Worm (Caenorhabditis elegans) whole organism, L4 larva: ENCODE measurements around the gene gpa-7.

ENCODE experiments used
- D1046.2 ChIP-seq: fragments of 200-800 bp; sonication (Bioruptor generic); IDR thresholded peaks from 2 replicates; pipeline ENCODE4 v1.3.6; 2022; ENCODE audit warnings: missing genetic modification characterization, missing compliant biosample characterization
- F37D6.2 ChIP-seq: sonication (generic microtip); optimal IDR thresholded peaks from 2 replicates; lab custom pipeline; 2016; ENCODE audit warnings: mild to moderate bottlenecking, missing genetic modification characterization, missing compliant biosample characterization
- T20F7.1 ChIP-seq: fragments of 200-800 bp; sonication (Bioruptor generic); optimal IDR thresholded peaks from 2 replicates; lab custom pipeline; 2018; ENCODE audit warnings: mild to moderate bottlenecking, missing genetic modification characterization, missing compliant biosample characterization
- ZK337.2 ChIP-seq: fragments of 200-800 bp; sonication (Bioruptor generic); IDR thresholded peaks from 2 replicates; pipeline ENCODE4 v1.3.6; 2022; ENCODE audit warnings: missing genetic modification reagents, missing genetic modification characterization, missing compliant biosample characterization
- ZK546.5 ChIP-seq, 2 experiments: sonication (generic microtip); optimal IDR thresholded peaks; 2 replicates each; lab custom pipeline; 2017; ENCODE audit warnings: missing biosample characterization in 2 of 2, missing genetic modification characterization in 2 of 2
- aha-1 ChIP-seq: fragments of 150-350 bp; peaks from one replicate; lab custom pipeline; 2014; ENCODE audit warnings: missing biosample characterization, missing genetic modification characterization
- ama-1 ChIP-seq: fragments of 150-350 bp; optimal IDR thresholded peaks from 2 replicates; lab custom pipeline; 2014; ENCODE audit warnings: inconsistent platforms, mixed read lengths
- ceh-20 ChIP-seq: fragments of 200-800 bp; sonication (Bioruptor generic); IDR thresholded peaks from 2 replicates; pipeline ENCODE4 v1.3.6; 2022; ENCODE audit warnings: missing genetic modification reagents, missing genetic modification characterization, missing compliant biosample characterization
- ceh-28 ChIP-seq: fragments of 150-350 bp; optimal IDR thresholded peaks from 2 replicates; lab custom pipeline; 2014; ENCODE audit warnings: missing biosample characterization, missing genetic modification reagents, missing genetic modification characterization
- ceh-32 ChIP-seq: sonication (generic microtip); optimal IDR thresholded peaks from 2 replicates; lab custom pipeline; 2016; ENCODE audit warnings: mild to moderate bottlenecking, missing genetic modification characterization, missing compliant biosample characterization; ENCODE audit not compliant: poor library complexity
- ceh-44 ChIP-seq: fragments of 200-800 bp; sonication (Bioruptor generic); IDR thresholded peaks from 2 replicates; pipeline ENCODE4 v1.3.6; 2022; ENCODE audit warnings: missing genetic modification reagents, missing genetic modification characterization, missing compliant biosample characterization
- cey-2 ChIP-seq: sonication (generic microtip); optimal IDR thresholded peaks from 3 replicates; lab custom pipeline; 2017; ENCODE audit warnings: missing genetic modification characterization, mild to moderate bottlenecking, missing compliant biosample characterization, antibody characterized with exemption, borderline replicate concordance; ENCODE audit not compliant: insufficient read depth
- daf-12 ChIP-seq: fragments of 150-350 bp; optimal IDR thresholded peaks from 2 replicates; lab custom pipeline; 2014; ENCODE audit warnings: missing biosample characterization, missing genetic modification reagents, missing genetic modification characterization
- daf-16 ChIP-seq, 3 experiments: sonication (generic microtip); optimal IDR thresholded peaks; 2 replicates each; lab custom pipeline; 2016 to 2017; ENCODE audit warnings: missing genetic modification characterization in 3 of 3, missing genetic modification reagents in 3 of 3, mild to moderate bottlenecking in 2 of 3, missing compliant biosample characterization in 2 of 3, missing biosample characterization in 1 of 3, moderate library complexity in 1 of 3
- daf-19 ChIP-seq: fragments of 200-800 bp; sonication (Bioruptor generic); conservative IDR thresholded peaks from 2 replicates; pipeline ENCODE4 v1.3.6; 2022; ENCODE audit warnings: missing genetic modification characterization, missing compliant biosample characterization
- dmd-6 ChIP-seq: fragments of 200-800 bp; sonication (Bioruptor generic); IDR thresholded peaks from 2 replicates; pipeline ENCODE4 v1.3.6; 2022; ENCODE audit warnings: missing genetic modification reagents, missing genetic modification characterization, missing compliant biosample characterization
- dmd-9 ChIP-seq: fragments of 200-800 bp; sonication (Bioruptor generic); IDR thresholded peaks from 2 replicates; pipeline ENCODE4 v1.3.6; 2022; ENCODE audit warnings: missing genetic modification reagents, missing genetic modification characterization, missing compliant biosample characterization
- duxl-1 ChIP-seq: sonication (generic microtip); optimal IDR thresholded peaks from 2 replicates; lab custom pipeline; 2016; ENCODE audit warnings: mild to moderate bottlenecking, missing genetic modification characterization, moderate library complexity, missing compliant biosample characterization; ENCODE audit not compliant: poor library complexity
- dve-1 ChIP-seq: sonication (generic microtip); optimal IDR thresholded peaks from 2 replicates; lab custom pipeline; 2017; ENCODE audit warnings: antibody characterized with exemption, mild to moderate bottlenecking, missing genetic modification characterization, missing compliant biosample characterization; ENCODE audit not compliant: insufficient read depth
- egl-43 ChIP-seq: fragments of 200-800 bp; sonication (Bioruptor generic); IDR thresholded peaks from 2 replicates; pipeline ENCODE4 v1.3.6; 2022; ENCODE audit warnings: missing genetic modification reagents, missing genetic modification characterization, missing compliant biosample characterization
- gei-8 ChIP-seq: fragments of 200-800 bp; sonication (Bioruptor generic); optimal IDR thresholded peaks from 2 replicates; lab custom pipeline; 2018; ENCODE audit warnings: mild to moderate bottlenecking, missing genetic modification characterization, missing compliant biosample characterization
- hlh-30 ChIP-seq: sonication (generic microtip); optimal IDR thresholded peaks from 2 replicates; lab custom pipeline; 2017; ENCODE audit warnings: antibody characterized with exemption, mild to moderate bottlenecking, missing genetic modification characterization, missing compliant biosample characterization; ENCODE audit not compliant: insufficient read depth
- hmg-1.1 ChIP-seq: fragments of 200-800 bp; sonication (Bioruptor generic); IDR thresholded peaks from 2 replicates; pipeline ENCODE4 v1.3.6; 2022; ENCODE audit warnings: missing genetic modification reagents, missing genetic modification characterization, missing compliant biosample characterization
- lim-7 ChIP-seq: fragments of 200-800 bp; sonication (Bioruptor generic); IDR thresholded peaks from 2 replicates; pipeline ENCODE4 v1.3.6; 2022; ENCODE audit warnings: missing genetic modification characterization, missing compliant biosample characterization
- lin-13 ChIP-seq: fragments of 150-350 bp; optimal IDR thresholded peaks from 2 replicates; lab custom pipeline; 2014; ENCODE audit warnings: missing biosample characterization, missing genetic modification reagents, missing genetic modification characterization
- lin-39 ChIP-seq: fragments of 150-350 bp; optimal IDR thresholded peaks from 2 replicates; lab custom pipeline; 2014; ENCODE audit warnings: missing biosample characterization, missing genetic modification reagents, missing genetic modification characterization
- mep-1 ChIP-seq: fragments of 150-350 bp; sonication (generic microtip); optimal IDR thresholded peaks from 3 replicates; lab custom pipeline; 2014; ENCODE audit warnings: missing biosample characterization, missing genetic modification characterization
- nhr-111 ChIP-seq: fragments of 200-800 bp; sonication (Bioruptor generic); optimal IDR thresholded peaks from 2 replicates; lab custom pipeline; 2018; ENCODE audit warnings: mild to moderate bottlenecking, missing genetic modification characterization, missing compliant biosample characterization
- nhr-25 ChIP-seq: sonication (generic microtip); optimal IDR thresholded peaks from 2 replicates; lab custom pipeline; 2017; ENCODE audit warnings: missing genetic modification characterization, mild to moderate bottlenecking, missing compliant biosample characterization, antibody characterized with exemption, moderate library complexity, borderline replicate concordance; ENCODE audit not compliant: insufficient read depth
- nhr-28 ChIP-seq: fragments of 150-350 bp; optimal IDR thresholded peaks from 2 replicates; lab custom pipeline; 2014; ENCODE audit warnings: missing biosample characterization, missing genetic modification characterization
- nhr-48 ChIP-seq: sonication (generic microtip); optimal IDR thresholded peaks from 2 replicates; lab custom pipeline; 2016; ENCODE audit warnings: mild to moderate bottlenecking, missing genetic modification characterization, missing compliant biosample characterization
- nhr-6 ChIP-seq: fragments of 150-350 bp; optimal IDR thresholded peaks from 2 replicates; lab custom pipeline; 2014; ENCODE audit warnings: missing biosample characterization, missing genetic modification characterization
- nhr-77 ChIP-seq: fragments of 150-350 bp; optimal IDR thresholded peaks from 2 replicates; lab custom pipeline; 2014; ENCODE audit warnings: missing biosample characterization, missing genetic modification characterization
- pqm-1 ChIP-seq: sonication (generic microtip); optimal IDR thresholded peaks from 2 replicates; lab custom pipeline; 2017; ENCODE audit warnings: missing biosample characterization, missing genetic modification characterization
- set-16 ChIP-seq: fragments of 200-800 bp; sonication (Bioruptor generic); IDR thresholded peaks from 2 replicates; pipeline ENCODE4 v1.3.6; 2022; ENCODE audit warnings: missing genetic modification reagents, missing genetic modification characterization, missing compliant biosample characterization
- snpc-1.2 ChIP-seq: fragments of 200-800 bp; sonication (Bioruptor generic); IDR thresholded peaks from 2 replicates; pipeline ENCODE4 v1.3.6; 2022; ENCODE audit warnings: missing genetic modification reagents, missing genetic modification characterization, missing compliant biosample characterization
- spr-3 ChIP-seq: fragments of 200-800 bp; sonication (Bioruptor generic); optimal IDR thresholded peaks from 2 replicates; lab custom pipeline; 2018; ENCODE audit warnings: mild to moderate bottlenecking, missing genetic modification characterization, missing compliant biosample characterization
- unc-39 ChIP-seq: sonication (generic microtip); optimal IDR thresholded peaks from 2 replicates; lab custom pipeline; 2017; ENCODE audit warnings: missing biosample characterization, missing genetic modification characterization
- unc-62 ChIP-seq, 3 experiments: fragments of 150-350 bp in 1 of 3; sonication (generic microtip); optimal IDR thresholded peaks in 2 of 3; peaks in 1 of 3; 1 replicate in 1 of 3; 2 replicates in 2 of 3; lab custom pipeline; 2014 to 2017; ENCODE audit warnings: missing biosample characterization in 3 of 3, missing genetic modification characterization in 3 of 3, missing genetic modification reagents in 3 of 3, missing genotype in 1 of 3
- zag-1 ChIP-seq: fragments of 150-350 bp; optimal IDR thresholded peaks from 2 replicates; lab custom pipeline; 2014; ENCODE audit warnings: missing biosample characterization, missing genetic modification characterization
- zfp-3 ChIP-seq: fragments of 200-800 bp; sonication (Bioruptor generic); conservative IDR thresholded peaks from 2 replicates; pipeline ENCODE4 v1.3.6; 2022; ENCODE audit warnings: missing genetic modification reagents, missing genetic modification characterization, missing compliant biosample characterization
- zip-11 ChIP-seq: fragments of 200-800 bp; sonication (Bioruptor generic); IDR thresholded peaks from 2 replicates; pipeline ENCODE4 v1.3.6; 2022; ENCODE audit warnings: missing genetic modification characterization, missing compliant biosample characterization

gpa-7 gene

ce11 chrIV:10429129-10429528 lies 25.3 kb downstream of the gpa-7 start, which contains the start of gene F13B12.2:
TSS of gene F13B12.2 (minus strand) at chrIV:10429130.
- TF ChIP-seq duxl-1 (tag; lab: Kevin White, UChicago) (no peak), mep-1 (no peak), daf-16 (GFP tag; optimal IDR thresholded peaks at IDR 0.05; lab: Kevin White, UChicago) (no peak), daf-16 (tag; optimal IDR thresholded peaks at IDR 0.05; lab: Kevin White, UChicago) (peak; percentile 50), ZK337.2 (GFP tag; lab: Robert Waterston, UW) (no peak), dve-1 (tag; lab: Kevin White, UChicago) (no peak), hlh-30 (peak; percentile 24), nhr-28 (tag; lab: Kevin White, UChicago) (peak; percentile 29), egl-43 (GFP tag; lab: Robert Waterston, UW) (no peak), hmg-1.1 (GFP tag; lab: Robert Waterston, UW) (no peak), pqm-1 (peak; percentile 15)

ce11 chrIV:10430507-10430906 lies 26.7 kb downstream of the gpa-7 start:
- TF ChIP-seq duxl-1 (tag; lab: Kevin White, UChicago) = no peak
- TF ChIP-seq aha-1 (tag; lab: Kevin White, UChicago) = peak; percentile 56
- TF ChIP-seq, all 104 proteins: peak for 1

ce11 chrIV:10436401-10436800 lies 32.6 kb downstream of the gpa-7 start, which contains the start of gene ins-1:
TSS of gene ins-1 (plus strand) at chrIV:10436701.
- TF ChIP-seq ceh-32 (tag; lab: Kevin White, UChicago) (no peak), daf-12 (tag; lab: Kevin White, UChicago) (no peak), snpc-1.2 (GFP tag; lab: Robert Waterston, UW) (no peak), pqm-1 (no peak), zag-1 (tag; lab: Kevin White, UChicago) (no peak), cey-2 (tag; lab: Kevin White, UChicago) (no peak), mep-1 (no peak), D1046.2 (no peak), F37D6.2 (no peak)

DNA sequence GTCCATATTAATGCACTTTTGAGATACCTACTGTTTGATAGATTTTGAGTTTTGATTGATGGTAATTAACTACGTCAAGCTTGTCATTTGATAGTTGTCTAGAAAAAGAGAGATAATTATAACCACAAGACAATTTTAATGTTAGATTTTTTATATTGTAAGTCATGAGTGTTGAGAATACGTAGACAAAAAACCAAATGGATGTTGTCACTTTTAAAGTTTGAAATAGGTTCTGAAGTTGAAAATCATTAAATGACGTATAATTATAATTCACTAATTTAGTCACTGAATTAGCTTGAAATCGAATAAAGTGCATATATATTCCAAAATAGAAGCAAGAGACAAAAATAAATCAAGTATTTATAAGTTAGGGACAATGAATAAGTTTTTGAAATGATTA lies 33.3 kb downstream of the gpa-7 start:
- TF ChIP-seq nhr-48 (no peak), aha-1 (tag; lab: Kevin White, UChicago) (no peak), nhr-111 (GFP tag; lab: Kevin White, UChicago) (no peak), hmg-1.1 (GFP tag; lab: Robert Waterston, UW) (no peak), zfp-3 (GFP tag; lab: Robert Waterston, UW) (no peak), zip-11 (no peak), lin-39 (tag; lab: Kevin White, UChicago) (no peak), dmd-9 (GFP tag; lab: Robert Waterston, UW) (no peak), ceh-20 (GFP tag; lab: Robert Waterston, UW) (no peak), lim-7 (no peak), ama-1 (lab: Kevin White, UChicago) (no peak), nhr-6 (tag; lab: Kevin White, UChicago) (no peak)

ce11 chrIV:10438901-10439300 lies 35.1 kb downstream of the gpa-7 start, which contains the start of gene F13B12.3:
TSS of gene F13B12.3 (plus strand) at chrIV:10439123.
- peak; percentile 97 for TF ChIP-seq pqm-1
- no peak for TF ChIP-seq daf-19 (GFP tag; lab: Robert Waterston, UW)
- TF ChIP-seq ceh-32 (tag; lab: Kevin White, UChicago) = no peak
- no peak for TF ChIP-seq spr-3 (GFP tag; lab: Kevin White, UChicago)
- peak in 1 of 2 experiments; percentile 53 for TF ChIP-seq unc-62 (GFP tag; optimal IDR thresholded peaks at IDR 0.05 in 1 of 2; lab: Kevin White, UChicago)
- no peak for TF ChIP-seq unc-62 (tag; optimal IDR thresholded peaks at IDR 0.05; lab: Kevin White, UChicago)
- no peak for TF ChIP-seq set-16 (GFP tag; lab: Robert Waterston, UW)
- no peak for TF ChIP-seq ZK546.5 (tag; optimal IDR thresholded peaks at IDR 0.05; lab: Kevin White, UChicago)
- no peak for TF ChIP-seq ceh-28 (tag; lab: Kevin White, UChicago)
- TF ChIP-seq ceh-20 (GFP tag; lab: Robert Waterston, UW) = no peak
- TF ChIP-seq lin-39 (tag; lab: Kevin White, UChicago) = no peak
- peak; percentile 38 for TF ChIP-seq nhr-77 (tag; lab: Kevin White, UChicago)
- no peak for TF ChIP-seq gei-8 (GFP tag; lab: Kevin White, UChicago)
- peak; percentile 90 for TF ChIP-seq dmd-6
- no peak for TF ChIP-seq nhr-6 (tag; lab: Kevin White, UChicago)
- TF ChIP-seq lin-13 (GFP tag; lab: Kevin White, UChicago) = no peak
- no peak for TF ChIP-seq T20F7.1 (GFP tag; lab: Kevin White, UChicago)
- TF ChIP-seq nhr-25 (tag; lab: Kevin White, UChicago) = no peak
- TF ChIP-seq hmg-1.1 (GFP tag; lab: Robert Waterston, UW) = no peak
- TF ChIP-seq daf-12 (tag; lab: Kevin White, UChicago) = no peak
- TF ChIP-seq unc-39 (tag; lab: Kevin White, UChicago) = no peak
- no peak for TF ChIP-seq ceh-44 (GFP tag; lab: Robert Waterston, UW)
